Fruit fly (Drosophila melanogaster) whole organism, prepupa: Measurements from ENCODE around the gene CG4822.

Experiments used
- Blimp-1 ChIP-seq: fragments of 200-800 bp; sonication (Bioruptor generic); optimal IDR thresholded peaks from 3 replicates; lab custom pipeline; 2017; ENCODE audit warnings: missing biosample characterization, missing genetic modification characterization, mild to moderate bottlenecking, moderate library complexity, missing genetic modification reagents
- CG6276 ChIP-seq: fragments of 200-800 bp; sonication (Bioruptor generic); optimal IDR thresholded peaks from 2 replicates; lab custom pipeline; 2017; ENCODE audit warnings: missing biosample characterization, mild to moderate bottlenecking, missing genetic modification characterization
- CG8632 ChIP-seq: fragments of 200-800 bp; sonication (Bioruptor generic); optimal IDR thresholded peaks from 3 replicates; lab custom pipeline; 2016; ENCODE audit warnings: missing biosample characterization, missing genetic modification characterization
- Met ChIP-seq: fragments of 200-800 bp; sonication (Bioruptor generic); optimal IDR thresholded peaks from 3 replicates; lab custom pipeline; 2016; ENCODE audit warnings: missing biosample characterization, missing genetic modification characterization
- OdsH ChIP-seq: fragments of 200-800 bp; sonication (Bioruptor generic); optimal IDR thresholded peaks from 3 replicates; lab custom pipeline; 2016; ENCODE audit warnings: missing biosample characterization, missing genetic modification characterization
- Sox102F ChIP-seq: fragments of 200-800 bp; sonication (Bioruptor generic); optimal IDR thresholded peaks from 2 replicates; lab custom pipeline; 2016; ENCODE audit warnings: missing biosample characterization, mild to moderate bottlenecking, missing genetic modification characterization
- achi ChIP-seq: fragments of 200-800 bp; sonication (Bioruptor generic); optimal IDR thresholded peaks from 3 replicates; lab custom pipeline; 2016; ENCODE audit warnings: missing biosample characterization, missing genetic modification characterization
- acj6 ChIP-seq: fragments of 200-800 bp; sonication (Bioruptor generic); optimal IDR thresholded peaks from 3 replicates; lab custom pipeline; 2016; ENCODE audit warnings: missing biosample characterization, missing genetic modification characterization
- dsx ChIP-seq: fragments of 200-800 bp; optimal IDR thresholded peaks from 3 replicates; lab custom pipeline; 2019; ENCODE audit warnings: missing biosample characterization, mild to moderate bottlenecking, missing genetic modification characterization, moderate library complexity; ENCODE audit not compliant: poor library complexity, severe bottlenecking
- ss ChIP-seq, 2 experiments: fragments of 200-800 bp; sonication (Bioruptor generic); optimal IDR thresholded peaks; 2 replicates in 1 of 2; 3 replicates in 1 of 2; lab custom pipeline; 2017 to 2018; ENCODE audit warnings: mild to moderate bottlenecking in 2 of 2, missing biosample characterization in 2 of 2, missing genetic modification characterization in 2 of 2, moderate library complexity in 1 of 2

DNA sequence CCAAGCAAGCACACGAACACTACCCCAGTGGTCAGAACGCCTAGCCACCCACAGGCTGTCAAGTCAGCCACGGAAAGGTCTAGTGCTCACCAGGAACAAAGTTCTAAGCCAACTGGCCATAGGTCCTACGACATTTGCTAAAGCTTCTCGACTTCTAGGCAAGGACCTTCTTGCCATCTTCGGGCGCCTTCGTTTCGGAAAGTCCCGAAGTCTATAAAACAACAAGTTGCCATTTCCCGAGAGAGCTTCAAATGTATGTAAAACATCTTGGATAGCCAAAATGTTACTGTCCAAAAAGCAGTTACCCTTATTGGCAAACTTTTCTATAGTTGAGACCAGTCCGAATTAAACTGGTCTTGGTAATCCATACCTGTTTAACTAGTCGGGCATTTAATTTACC is 24.9 kb upstream of the CG4822 start:
- TF ChIP-seq CG6276 (GFP tag; lab: Kevin White, UChicago) (no peak), Sox102F (GFP tag; lab: Kevin White, UChicago) (no peak), acj6 (GFP tag; lab: Kevin White, UChicago) (no peak), CG8632 (GFP tag; lab: Kevin White, UChicago) (no peak), Met (GFP tag; lab: Kevin White, UChicago) (no peak), ss (GFP tag; optimal IDR thresholded peaks at IDR 0.05; lab: Kevin White, UChicago) (no peak), achi (GFP tag; lab: Kevin White, UChicago) (no peak), Blimp-1 (GFP tag; lab: Kevin White, UChicago) (no peak), dsx (GFP tag; lab: Kevin White, UChicago) (no peak), OdsH (no peak)
